Worm (Caenorhabditis elegans) whole organism, mixed stage, embryonic: ENCODE results near the gene Y46H3A.5.

Experiments
- blmp-1 ChIP-seq: fragments of 150-350 bp; optimal IDR thresholded peaks from 2 replicates; lab custom pipeline; 2014; ENCODE audit warnings: missing biosample characterization, missing genetic modification characterization
- lsy-2 ChIP-seq: fragments of 150-350 bp; optimal IDR thresholded peaks from 2 replicates; lab custom pipeline; 2014; ENCODE audit warnings: missing biosample characterization, missing genetic modification characterization
- nhr-237 ChIP-seq: fragments of 150-350 bp; optimal IDR thresholded peaks from 2 replicates; lab custom pipeline; 2014; ENCODE audit warnings: missing biosample characterization, missing genetic modification characterization
- nhr-76 ChIP-seq: sonication (generic microtip); optimal IDR thresholded peaks from 2 replicates; lab custom pipeline; 2017; ENCODE audit warnings: missing biosample characterization, missing genetic modification characterization
- pha-4 ChIP-seq: fragments of 150-350 bp; optimal IDR thresholded peaks from 2 replicates; lab custom pipeline; 2018; ENCODE audit warnings: missing biosample characterization, missing genetic modification reagents, missing genetic modification characterization
- ztf-11 ChIP-seq: fragments of 150-350 bp; optimal IDR thresholded peaks from 2 replicates; lab custom pipeline; 2014; ENCODE audit warnings: missing biosample characterization, missing genetic modification characterization

DNA sequence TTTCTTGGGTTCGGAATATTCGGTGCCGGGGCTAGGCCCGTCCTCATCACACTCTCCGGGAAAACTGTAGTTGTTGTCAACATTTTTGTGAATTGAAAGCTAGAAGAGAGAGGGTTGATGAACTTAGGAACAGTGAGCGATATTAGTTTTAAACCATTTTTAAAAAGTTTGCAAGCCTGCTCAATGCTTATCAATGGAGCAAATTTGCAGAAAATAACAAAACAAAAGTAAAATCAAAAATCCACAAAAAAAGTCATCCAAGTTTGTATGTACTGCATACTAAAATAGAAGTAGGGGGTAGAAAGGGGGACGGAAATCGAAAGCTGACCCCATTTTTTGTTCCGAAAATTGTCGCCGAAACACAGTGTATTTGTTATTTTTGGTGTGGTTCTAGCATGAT, 41.5 kb upstream of the Y46H3A.5 start, which contains the start of gene T10B5.10:
- TF ChIP-seq blmp-1 (no peak), pha-4 (tag; lab: Kevin White, UChicago) (no peak), nhr-237 (tag; lab: Kevin White, UChicago) (no peak), ztf-11 (no peak), nhr-76 (tag; lab: Kevin White, UChicago) (no peak), lsy-2 (tag; lab: Kevin White, UChicago) (no peak)
